Fruit fly (Drosophila melanogaster) whole organism, embryonic: ENCODE data around the gene CG3117.

Source experiments
- ATbp ChIP-seq: fragments of 200-800 bp; sonication (Bioruptor generic); optimal IDR thresholded peaks from 2 replicates; lab custom pipeline; 2017; ENCODE audit warnings: missing biosample characterization, mild to moderate bottlenecking, missing genetic modification characterization, missing genetic modification reagents
- Aef1 ChIP-seq: fragments of 200-800 bp; sonication (Bioruptor generic); IDR thresholded peaks from 3 replicates; pipeline ENCODE4 v1.3.6; 2022; ENCODE audit warnings: missing biosample characterization, missing genetic modification characterization
- CG10654 ChIP-seq: fragments of 200-800 bp; sonication (Bioruptor generic); optimal IDR thresholded peaks from 2 replicates; lab custom pipeline; 2016; ENCODE audit warnings: missing biosample characterization, missing genetic modification characterization
- CG11247 ChIP-seq: fragments of 200-800 bp; sonication (Bioruptor generic); IDR thresholded peaks from 2 replicates; pipeline ENCODE4 v1.3.6; 2022; ENCODE audit warnings: missing biosample characterization, missing genetic modification characterization
- CG11456 ChIP-seq: fragments of 200-800 bp; sonication (Bioruptor generic); IDR thresholded peaks from 3 replicates; pipeline ENCODE4 v1.3.6; 2022; ENCODE audit warnings: missing biosample characterization, missing genetic modification characterization
- CG11723 ChIP-seq: fragments of 200-800 bp; sonication (Bioruptor generic); optimal IDR thresholded peaks from 2 replicates; lab custom pipeline; 2017; ENCODE audit warnings: missing biosample characterization, mild to moderate bottlenecking, missing genetic modification characterization
- CG13123 ChIP-seq: fragments of 200-800 bp; sonication (Bioruptor generic); optimal IDR thresholded peaks from 2 replicates; lab custom pipeline; 2016; ENCODE audit warnings: missing biosample characterization, missing genetic modification characterization
- CG13296 ChIP-seq: fragments of 200-800 bp; sonication (Bioruptor generic); optimal IDR thresholded peaks from 3 replicates; lab custom pipeline; 2018; ENCODE audit warnings: missing biosample characterization, mild to moderate bottlenecking, missing genetic modification characterization
- CG13775 ChIP-seq: fragments of 200-800 bp; sonication (Bioruptor generic); optimal IDR thresholded peaks from 3 replicates; lab custom pipeline; 2017; ENCODE audit warnings: missing biosample characterization, mild to moderate bottlenecking, missing genetic modification characterization
- CG14860 ChIP-seq: fragments of 200-800 bp; sonication (Bioruptor generic); IDR thresholded peaks from 3 replicates; pipeline ENCODE4 v1.3.6; 2022; ENCODE audit warnings: missing biosample characterization, missing genetic modification characterization; ENCODE audit not compliant: partially characterized antibody
- CG2129 ChIP-seq: fragments of 200-800 bp; sonication (Bioruptor generic); IDR thresholded peaks from 2 replicates; pipeline ENCODE4 v1.3.6; 2022; ENCODE audit warnings: missing biosample characterization, missing genetic modification characterization; ENCODE audit not compliant: partially characterized antibody
- CG2875 ChIP-seq: fragments of 200-800 bp; sonication (Bioruptor generic); optimal IDR thresholded peaks from 2 replicates; lab custom pipeline; 2017; ENCODE audit warnings: missing biosample characterization, mild to moderate bottlenecking, missing genetic modification characterization, missing genetic modification reagents
- CG34224 ChIP-seq: fragments of 200-800 bp; sonication (Bioruptor generic); IDR thresholded peaks from 3 replicates; pipeline ENCODE4 v1.3.6; 2022; ENCODE audit warnings: missing biosample characterization, missing genetic modification characterization; ENCODE audit not compliant: partially characterized antibody
- CG4360 ChIP-seq: fragments of 200-800 bp; sonication (Bioruptor generic); IDR thresholded peaks from 2 replicates; pipeline ENCODE4 v1.3.6; 2022; ENCODE audit warnings: missing biosample characterization, missing genetic modification characterization
- CG7963 ChIP-seq: fragments of 200-800 bp; sonication (Bioruptor generic); IDR thresholded peaks from 3 replicates; pipeline ENCODE4 v1.3.6; 2022; ENCODE audit warnings: missing biosample characterization, missing genetic modification characterization; ENCODE audit not compliant: partially characterized antibody
- CG9437 ChIP-seq: fragments of 200-800 bp; sonication (Bioruptor generic); optimal IDR thresholded peaks from 2 replicates; lab custom pipeline; 2018; ENCODE audit warnings: missing biosample characterization, mild to moderate bottlenecking, missing genetic modification characterization
- CG9932 ChIP-seq: fragments of 200-800 bp; sonication (Bioruptor generic); IDR thresholded peaks from 2 replicates; pipeline ENCODE4 v1.3.6; 2022; ENCODE audit warnings: missing biosample characterization, missing genetic modification characterization
- CTCF ChIP-seq: fragments of 200-800 bp; sonication (Bioruptor generic); optimal IDR thresholded peaks from 2 replicates; lab custom pipeline; 2017; ENCODE audit warnings: missing biosample characterization, mild to moderate bottlenecking, missing genetic modification characterization, moderate library complexity
- D19B ChIP-seq: fragments of 200-800 bp; sonication (Bioruptor generic); optimal IDR thresholded peaks from 2 replicates; lab custom pipeline; 2017; ENCODE audit warnings: missing biosample characterization, mild to moderate bottlenecking, missing genetic modification characterization
- ERR ChIP-seq: fragments of 200-800 bp; sonication (Bioruptor generic); optimal IDR thresholded peaks from 2 replicates; lab custom pipeline; 2016; ENCODE audit warnings: missing biosample characterization, missing genetic modification characterization
- Fer1 ChIP-seq: fragments of 200-800 bp; sonication (Bioruptor generic); optimal IDR thresholded peaks from 2 replicates; lab custom pipeline; 2017; ENCODE audit warnings: missing biosample characterization, mild to moderate bottlenecking, missing genetic modification characterization
- Fer2 ChIP-seq: fragments of 200-800 bp; sonication (Bioruptor generic); optimal IDR thresholded peaks from 2 replicates; lab custom pipeline; 2018; ENCODE audit warnings: missing biosample characterization, mild to moderate bottlenecking, missing genetic modification characterization, moderate library complexity
- HLH3B ChIP-seq: fragments of 200-800 bp; sonication (Bioruptor generic); IDR thresholded peaks from 2 replicates; pipeline ENCODE4 v1.3.6; 2022; ENCODE audit warnings: missing biosample characterization, missing genetic modification characterization
- NFAT ChIP-seq: fragments of 200-800 bp; sonication (Bioruptor generic); IDR thresholded peaks from 2 replicates; pipeline ENCODE4 v1.3.6; 2022; ENCODE audit warnings: missing biosample characterization, missing genetic modification characterization
- Neu2 ChIP-seq: fragments of 200-800 bp; sonication (Bioruptor generic); optimal IDR thresholded peaks from 3 replicates; lab custom pipeline; 2016; ENCODE audit warnings: missing biosample characterization, missing genetic modification characterization, borderline replicate concordance
- Opbp ChIP-seq: fragments of 200-800 bp; sonication (Bioruptor generic); IDR thresholded peaks from 3 replicates; pipeline ENCODE4 v1.3.6; 2022; ENCODE audit warnings: missing biosample characterization, missing genetic modification characterization; ENCODE audit not compliant: partially characterized antibody
- Rfx ChIP-seq: fragments of 200-800 bp; sonication (Bioruptor generic); IDR thresholded peaks from 2 replicates; pipeline ENCODE4 v1.3.6; 2022; ENCODE audit warnings: missing biosample characterization, missing genetic modification characterization
- Sox100B ChIP-seq: fragments of 200-800 bp; sonication (Bioruptor generic); optimal IDR thresholded peaks from 3 replicates; lab custom pipeline; 2018; ENCODE audit warnings: missing biosample characterization, mild to moderate bottlenecking, missing genetic modification characterization
- Spps ChIP-seq: fragments of 200-800 bp; sonication (Bioruptor generic); optimal IDR thresholded peaks from 2 replicates; lab custom pipeline; 2018; ENCODE audit warnings: missing biosample characterization, mild to moderate bottlenecking, missing genetic modification characterization
- Ssrp ChIP-seq: fragments of 200-800 bp; sonication (Bioruptor generic); optimal IDR thresholded peaks from 2 replicates; lab custom pipeline; 2018; ENCODE audit warnings: missing biosample characterization, mild to moderate bottlenecking, missing genetic modification characterization, moderate library complexity
- Usf ChIP-seq: fragments of 200-800 bp; sonication (Bioruptor generic); optimal IDR thresholded peaks from 2 replicates; lab custom pipeline; 2017; ENCODE audit warnings: missing genotype, missing biosample characterization, missing genetic modification characterization
- amos ChIP-seq: fragments of 200-800 bp; sonication (Bioruptor generic); IDR thresholded peaks from 2 replicates; pipeline ENCODE4 v1.3.6; 2022; ENCODE audit warnings: missing biosample characterization, missing genetic modification characterization; ENCODE audit not compliant: partially characterized antibody
- chm ChIP-seq: fragments of 200-800 bp; sonication (Bioruptor generic); IDR thresholded peaks from 2 replicates; pipeline ENCODE4 v1.3.6; 2022; ENCODE audit warnings: missing biosample characterization, missing genetic modification characterization
- dmrt11E ChIP-seq: fragments of 200-800 bp; sonication (Bioruptor generic); optimal IDR thresholded peaks from 3 replicates; lab custom pipeline; 2018; ENCODE audit warnings: missing biosample characterization, mild to moderate bottlenecking, missing genetic modification characterization, moderate library complexity
- exex ChIP-seq: fragments of 200-800 bp; sonication (Bioruptor generic); optimal IDR thresholded peaks from 4 replicates; lab custom pipeline; 2018; ENCODE audit warnings: missing biosample characterization, mild to moderate bottlenecking, missing genetic modification characterization, moderate library complexity
- gcm ChIP-seq: fragments of 200-800 bp; sonication (Bioruptor generic); optimal IDR thresholded peaks from 2 replicates; lab custom pipeline; 2019; ENCODE audit warnings: missing biosample characterization, mild to moderate bottlenecking, missing genetic modification characterization, moderate library complexity
- her ChIP-seq: fragments of 200-800 bp; sonication (Bioruptor generic); optimal IDR thresholded peaks from 2 replicates; lab custom pipeline; 2016; ENCODE audit warnings: missing biosample characterization, missing genetic modification characterization
- klu ChIP-seq: fragments of 200-800 bp; sonication (Bioruptor generic); IDR thresholded peaks from 2 replicates; pipeline ENCODE4 v1.3.6; 2022; ENCODE audit warnings: missing biosample characterization, missing genetic modification characterization
- knrl ChIP-seq: fragments of 200-800 bp; sonication (Bioruptor generic); IDR thresholded peaks from 3 replicates; pipeline ENCODE4 v1.3.6; 2022; ENCODE audit warnings: missing biosample characterization, missing genetic modification characterization; ENCODE audit not compliant: partially characterized antibody
- lab ChIP-seq: fragments of 200-800 bp; sonication (Bioruptor generic); optimal IDR thresholded peaks from 3 replicates; lab custom pipeline; 2017; ENCODE audit warnings: missing biosample characterization, missing genetic modification characterization, mild to moderate bottlenecking, moderate library complexity, missing genetic modification reagents
- lov ChIP-seq, 2 experiments: fragments of 200-800 bp in 1 of 2; fragments of >200 bp in 1 of 2; sonication (Bioruptor generic) in 1 of 2; IDR thresholded peaks in 1 of 2; optimal IDR thresholded peaks in 1 of 2; 2 replicates in 1 of 2; 3 replicates in 1 of 2; pipeline versions ENCODE4 v1.3.6 to Lab custom; 2017 to 2022; ENCODE audit warnings: missing biosample characterization in 1 of 2, missing genetic modification characterization in 1 of 2
- odd ChIP-seq: fragments of 200-800 bp; sonication (Bioruptor generic); optimal IDR thresholded peaks from 2 replicates; lab custom pipeline; 2017; ENCODE audit warnings: missing biosample characterization, mild to moderate bottlenecking, missing genetic modification characterization
- pita ChIP-seq: fragments of 200-800 bp; sonication (Bioruptor generic); optimal IDR thresholded peaks from 2 replicates; lab custom pipeline; 2017; ENCODE audit warnings: missing biosample characterization, mild to moderate bottlenecking, missing genetic modification characterization
- ranshi ChIP-seq: fragments of 200-800 bp; sonication (Bioruptor generic); IDR thresholded peaks from 2 replicates; pipeline ENCODE4 v1.3.6; 2022; ENCODE audit warnings: missing biosample characterization, missing genetic modification characterization
- row ChIP-seq: fragments of 200-800 bp; sonication (Bioruptor generic); IDR thresholded peaks from 3 replicates; pipeline ENCODE4 v1.3.6; 2022; ENCODE audit warnings: missing biosample characterization, missing genetic modification characterization
- sens ChIP-seq: fragments of 200-800 bp; sonication (Bioruptor generic); peaks from one replicate; lab custom pipeline; 2016; ENCODE audit warnings: missing biosample characterization, missing genetic modification characterization
- seq ChIP-seq: fragments of 200-800 bp; sonication (Bioruptor generic); IDR thresholded peaks from 2 replicates; pipeline ENCODE4 v1.3.6; 2022; ENCODE audit warnings: missing biosample characterization, missing genetic modification characterization
- sima ChIP-seq: fragments of 200-800 bp; sonication (Bioruptor generic); optimal IDR thresholded peaks from 2 replicates; lab custom pipeline; 2016; ENCODE audit warnings: missing biosample characterization, missing genetic modification characterization
- ttk ChIP-seq: fragments of 200-800 bp; sonication (Bioruptor generic); IDR thresholded peaks from 2 replicates; pipeline ENCODE4 v2.1.2; 2022; ENCODE audit warnings: missing biosample characterization, missing genetic modification characterization

Gene CG3117

DNA sequence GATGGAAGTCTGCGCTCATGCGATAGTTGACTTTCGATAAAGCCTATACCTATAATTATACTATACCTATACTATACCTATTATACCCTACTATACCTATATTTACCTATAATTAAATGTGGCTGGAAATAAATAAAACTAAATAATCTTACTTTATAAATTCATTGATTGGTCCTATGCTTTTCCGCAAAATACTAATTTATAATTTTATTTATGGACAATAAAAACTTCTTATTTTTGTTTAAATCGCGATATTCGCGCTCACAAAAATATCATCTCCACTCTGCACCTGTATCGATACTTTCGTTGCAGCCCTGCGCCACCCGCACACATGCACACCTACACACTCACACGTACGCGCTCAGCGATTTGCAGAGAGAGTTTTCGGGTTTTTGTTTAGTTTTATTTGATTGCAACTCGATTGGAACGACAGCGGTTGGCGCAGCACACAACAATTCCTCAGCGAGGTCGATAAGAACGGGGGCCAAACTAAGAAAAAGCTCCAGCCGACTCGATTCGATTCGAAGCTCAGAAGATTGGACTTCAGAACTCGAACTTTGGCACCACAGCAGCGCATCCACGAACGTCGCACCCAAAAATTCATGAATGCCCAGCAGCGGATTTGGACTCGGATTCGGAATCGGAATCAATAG lies 27.7 kb upstream of the CG3117 start, which contains the start of gene CG8814 (continued):
- peak; percentile 31 for TF ChIP-seq CG11723
- TF ChIP-seq NFAT (GFP tag; lab: Robert Waterston, UW) = peak; percentile 64
- TF ChIP-seq Fer1 (GFP tag; lab: Kevin White, UChicago) = peak; percentile 8
- TF ChIP-seq sima (GFP tag; lab: Kevin White, UChicago) = no peak
- TF ChIP-seq CG10654 (GFP tag; lab: Kevin White, UChicago) = peak; percentile 54
- no peak for TF ChIP-seq CG13296 (GFP tag; lab: Kevin White, UChicago)
- TF ChIP-seq her (GFP tag; lab: Kevin White, UChicago) = peak; percentile 21
- TF ChIP-seq ranshi = peak; percentile 65; the same call in 1 of the 2 replicates
- no peak; the same call in 2 of the 3 replicates for TF ChIP-seq CG7963 (GFP tag; lab: Robert Waterston, UW)
- no peak for TF ChIP-seq ERR (GFP tag; lab: Kevin White, UChicago)
- peak; percentile 51 for TF ChIP-seq dmrt11E (tag; lab: Kevin White, UChicago)
- peak; percentile 79 for TF ChIP-seq amos
- 0 out of 2 replicates have a peak, but pooled peaks have one; percentile 9 for TF ChIP-seq CG4360 (GFP tag; lab: Robert Waterston, UW)
- TF ChIP-seq CG34224 = peak; percentile 70
- TF ChIP-seq klu = peak; percentile 89
- TF ChIP-seq gcm (GFP tag; lab: Kevin White, UChicago) = peak; percentile 51
- TF ChIP-seq pita (GFP tag; lab: Kevin White, UChicago) = no peak
- TF ChIP-seq odd (GFP tag; lab: Kevin White, UChicago) = no peak
- peak; percentile 64 for TF ChIP-seq CG9437
- TF ChIP-seq exex = peak; percentile 21
- TF ChIP-seq CTCF (GFP tag; lab: Kevin White, UChicago) = peak; percentile 42
- TF ChIP-seq CG9932 (GFP tag; lab: Robert Waterston, UW) = peak; percentile 90
- peak; percentile 68 for TF ChIP-seq CG2129 (GFP tag; lab: Robert Waterston, UW)
- TF ChIP-seq Ssrp = peak; percentile 55
- TF ChIP-seq Rfx = peak; percentile 75
- peak; percentile 37 for TF ChIP-seq CG13123 (GFP tag; lab: Kevin White, UChicago)
- TF ChIP-seq lab (GFP tag; lab: Kevin White, UChicago) = peak; percentile 75
- peak; percentile 28 for TF ChIP-seq Usf (GFP tag; lab: Kevin White, UChicago)
- no peak for TF ChIP-seq lov (optimal IDR thresholded peaks at IDR 0.05; lab: Kevin White, UChicago)
- TF ChIP-seq lov (GFP tag; IDR thresholded peaks at IDR 0.05; lab: Robert Waterston, UW) = no peak
- peak; percentile 69 for TF ChIP-seq Opbp
- TF ChIP-seq ttk (GFP tag; lab: Robert Waterston, UW) = no peak
- no peak for TF ChIP-seq Spps (tag; lab: Kevin White, UChicago)
- no peak for TF ChIP-seq Neu2
- peak; percentile 63; the same call in 1 of the 2 replicates for TF ChIP-seq CG11247
- TF ChIP-seq seq = no peak
- TF ChIP-seq ATbp (GFP tag; lab: Kevin White, UChicago) = no peak
- TF ChIP-seq CG13775 (GFP tag; lab: Kevin White, UChicago) = peak; percentile 82
- no peak for TF ChIP-seq CG2875 (GFP tag; lab: Kevin White, UChicago)
- TF ChIP-seq Sox100B (GFP tag; lab: Kevin White, UChicago) = peak; percentile 62
- 0 out of 2 replicates have a peak, but pooled peaks have one; percentile 11 for TF ChIP-seq chm (GFP tag; lab: Robert Waterston, UW)
- TF ChIP-seq CG14860 (GFP tag; lab: Robert Waterston, UW) = peak; percentile 56; the same call in 1 of the 3 replicates
- peak; percentile 94 for TF ChIP-seq row (GFP tag; lab: Robert Waterston, UW)
- TF ChIP-seq CG11456 (GFP tag; lab: Robert Waterston, UW) = peak; percentile 68; the same call in 2 of the 3 replicates
- peak; percentile 89 for TF ChIP-seq knrl (GFP tag; lab: Robert Waterston, UW)
- TF ChIP-seq sens = peak; percentile 85
- TF ChIP-seq Fer2 (tag; lab: Kevin White, UChicago) = peak; percentile 18
- TF ChIP-seq Aef1 (GFP tag; lab: Robert Waterston, UW) = peak; percentile 83
- peak; percentile 32; the same call in 1 of the 2 replicates for TF ChIP-seq HLH3B (GFP tag; lab: Robert Waterston, UW)
- TF ChIP-seq D19B = peak; percentile 54
